Worm (Caenorhabditis elegans) whole organism, L4 larva: Measurements from ENCODE around the gene srh-239.

Source experiments
- ama-1 ChIP-seq: fragments of 150-350 bp; optimal IDR thresholded peaks from 2 replicates; lab custom pipeline; 2014; ENCODE audit warnings: inconsistent platforms, mixed read lengths
- ces-1 ChIP-seq: fragments of 150-350 bp; sonication (generic microtip); optimal IDR thresholded peaks from 4 replicates; lab custom pipeline; 2014; ENCODE audit warnings: missing biosample characterization, missing genetic modification reagents, missing genetic modification characterization
- daf-8 ChIP-seq: fragments of 200-800 bp; sonication (Bioruptor generic); IDR thresholded peaks from 2 replicates; pipeline ENCODE4 v1.3.6; 2022; ENCODE audit warnings: missing genetic modification characterization, missing compliant biosample characterization
- nhr-11 ChIP-seq: fragments of 150-350 bp; optimal IDR thresholded peaks from 2 replicates; lab custom pipeline; 2014; ENCODE audit warnings: missing biosample characterization, missing genetic modification characterization
- nhr-237 ChIP-seq: sonication (generic microtip); optimal IDR thresholded peaks from 2 replicates; lab custom pipeline; 2017; ENCODE audit warnings: missing biosample characterization, missing genetic modification characterization
- nhr-76 ChIP-seq: fragments of 150-350 bp; optimal IDR thresholded peaks from 2 replicates; lab custom pipeline; 2014; ENCODE audit warnings: missing biosample characterization, missing genetic modification characterization
- pha-4 ChIP-seq, 2 experiments: fragments of 150-350 bp in 1 of 2; fragments of 200-800 bp in 1 of 2; sonication (Bioruptor generic) in 1 of 2; IDR thresholded peaks in 1 of 2; optimal IDR thresholded peaks in 1 of 2; 2 replicates each; pipeline versions ENCODE4 v1.3.6 to Lab custom; 2014 to 2022; ENCODE audit warnings: missing genetic modification characterization in 2 of 2, missing genetic modification reagents in 2 of 2, missing biosample characterization in 1 of 2, missing compliant biosample characterization in 1 of 2
- saeg-2 ChIP-seq: fragments of 200-800 bp; sonication (Bioruptor generic); IDR thresholded peaks from 2 replicates; pipeline ENCODE4 v1.3.6; 2022; ENCODE audit warnings: missing genetic modification reagents, missing genetic modification characterization, missing compliant biosample characterization

DNA sequence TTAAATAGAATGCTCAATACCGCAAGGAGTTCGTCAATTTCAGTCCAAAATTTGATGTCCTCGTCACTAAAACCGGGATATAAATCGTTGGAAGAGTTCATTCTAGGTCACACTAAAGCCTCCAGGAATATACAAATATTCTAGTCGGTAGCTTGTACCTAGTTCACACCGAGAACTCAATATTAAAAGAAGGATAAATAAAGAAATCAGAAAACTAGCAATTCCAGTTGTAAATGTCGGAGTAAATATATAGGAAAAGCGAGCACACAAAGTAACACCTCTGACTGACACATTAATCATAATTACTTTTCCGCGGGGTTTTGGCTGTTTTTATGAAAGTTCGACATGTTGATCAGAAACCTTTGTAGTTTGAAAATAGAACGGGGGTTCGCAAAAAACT, 5.9 kb downstream of the srh-239 start, which contains the start of gene srw-33:
- no peak for TF ChIP-seq daf-8 (GFP tag; lab: Robert Waterston, UW)
- TF ChIP-seq nhr-11 (tag; lab: Kevin White, UChicago), result no peak
- no peak for TF ChIP-seq ama-1 (lab: Kevin White, UChicago)
- no peak for TF ChIP-seq nhr-76 (tag; lab: Kevin White, UChicago)
- no peak for TF ChIP-seq ces-1 (GFP tag; lab: Kevin White, UChicago)
- TF ChIP-seq saeg-2, result no peak
- no peak for TF ChIP-seq pha-4 (GFP tag; IDR thresholded peaks at IDR 0.05; lab: Robert Waterston, UW)
- TF ChIP-seq pha-4 (tag; optimal IDR thresholded peaks at IDR 0.05; lab: Kevin White, UChicago), result no peak
- TF ChIP-seq nhr-237 (tag; lab: Kevin White, UChicago), result no peak
